Worm (Caenorhabditis elegans) whole organism, L1 larva: ENCODE data around the gene crn-6.

ENCODE experiments used
- C16A3.4 ChIP-seq: fragments of 150-350 bp; optimal IDR thresholded peaks from 2 replicates; lab custom pipeline; 2014; ENCODE audit warnings: missing biosample characterization, missing genetic modification characterization
- aha-1 ChIP-seq: fragments of 150-350 bp; optimal IDR thresholded peaks from 2 replicates; lab custom pipeline; 2014; ENCODE audit warnings: missing biosample characterization, missing genetic modification characterization
- alr-1 ChIP-seq: fragments of 200-800 bp; sonication (Bioruptor generic); optimal IDR thresholded peaks from 2 replicates; lab custom pipeline; 2018; ENCODE audit warnings: borderline replicate concordance, mild to moderate bottlenecking, missing genetic modification characterization, missing compliant biosample characterization
- ceh-63 ChIP-seq: fragments of 200-800 bp; sonication (Bioruptor generic); optimal IDR thresholded peaks from 2 replicates; lab custom pipeline; 2018; ENCODE audit warnings: mild to moderate bottlenecking, missing genetic modification characterization, missing compliant biosample characterization
- ceh-82 ChIP-seq, 3 experiments: fragments of 150-350 bp in 1 of 3; sonication (generic microtip) in 2 of 3; optimal IDR thresholded peaks; 2 replicates each; lab custom pipeline; 2014 to 2017; ENCODE audit warnings: missing biosample characterization in 3 of 3, missing genetic modification characterization in 3 of 3
- ces-1 ChIP-seq: fragments of 150-350 bp; optimal IDR thresholded peaks from 2 replicates; lab custom pipeline; 2014; ENCODE audit warnings: missing biosample characterization, missing genetic modification reagents, missing genetic modification characterization
- dpl-1 ChIP-seq, 3 experiments: fragments of 150-350 bp in 2 of 3; sonication (generic microtip) in 1 of 3; optimal IDR thresholded peaks; 2 replicates each; lab custom pipeline; 2014 to 2017; ENCODE audit warnings: missing biosample characterization in 3 of 3, missing genetic modification characterization in 3 of 3, missing genetic modification reagents in 3 of 3
- dsc-1 ChIP-seq: sonication (generic microtip); optimal IDR thresholded peaks from 2 replicates; lab custom pipeline; 2016; ENCODE audit warnings: mild to moderate bottlenecking, missing genetic modification characterization, missing compliant biosample characterization
- efl-1 ChIP-seq, 4 experiments: fragments of 150-350 bp; optimal IDR thresholded peaks in 3 of 4; peaks in 1 of 4; 1 replicate in 1 of 4; 2 replicates in 3 of 4; lab custom pipeline; 2014; ENCODE audit warnings: missing biosample characterization in 2 of 4, missing genetic modification characterization in 2 of 4, missing genetic modification reagents in 2 of 4
- efl-3 ChIP-seq: fragments of 200-800 bp; sonication (Bioruptor generic); optimal IDR thresholded peaks from 2 replicates; lab custom pipeline; 2018; ENCODE audit warnings: mild to moderate bottlenecking, missing genetic modification characterization, missing compliant biosample characterization
- egl-27 ChIP-seq, 2 experiments: fragments of 150-350 bp in 1 of 2; sonication (generic microtip); optimal IDR thresholded peaks; 3 replicates each; lab custom pipeline; 2017 to 2018; ENCODE audit warnings: missing biosample characterization in 2 of 2, missing genetic modification characterization in 2 of 2, missing genetic modification reagents in 2 of 2
- elt-2 ChIP-seq: sonication (generic microtip); optimal IDR thresholded peaks from 2 replicates; lab custom pipeline; 2016; ENCODE audit warnings: missing genetic modification characterization, mild to moderate bottlenecking, inconsistent platforms, missing compliant biosample characterization, missing genetic modification reagents
- fkh-8 ChIP-seq: sonication (generic microtip); optimal IDR thresholded peaks from 2 replicates; lab custom pipeline; 2016; ENCODE audit warnings: mild to moderate bottlenecking, missing genetic modification characterization, missing compliant biosample characterization
- fos-1 ChIP-seq: fragments of 150-350 bp; optimal IDR thresholded peaks from 2 replicates; lab custom pipeline; 2014; ENCODE audit warnings: missing biosample characterization, missing genetic modification characterization
- hlh-17 ChIP-seq: fragments of 200-800 bp; sonication (Bioruptor generic); optimal IDR thresholded peaks from 2 replicates; lab custom pipeline; 2018; ENCODE audit warnings: missing genetic modification characterization, mild to moderate bottlenecking, missing compliant biosample characterization, moderate library complexity, borderline replicate concordance
- irx-1 ChIP-seq: sonication (generic microtip); optimal IDR thresholded peaks from 2 replicates; lab custom pipeline; 2016; ENCODE audit warnings: missing genetic modification characterization, missing compliant biosample characterization
- lin-13 ChIP-seq: fragments of 150-350 bp; optimal IDR thresholded peaks from 2 replicates; lab custom pipeline; 2014; ENCODE audit warnings: missing biosample characterization, missing genetic modification reagents, missing genetic modification characterization
- lin-14 ChIP-seq: fragments of 200-800 bp; sonication (Bioruptor generic); optimal IDR thresholded peaks from 2 replicates; lab custom pipeline; 2018; ENCODE audit warnings: mild to moderate bottlenecking, missing genetic modification characterization, moderate library complexity, missing compliant biosample characterization
- lin-15B ChIP-seq: fragments of 150-350 bp; sonication (generic microtip); optimal IDR thresholded peaks from 3 replicates; lab custom pipeline; 2014; ENCODE audit warnings: missing biosample characterization, missing genetic modification characterization
- lin-35 ChIP-seq, 2 experiments: fragments of 150-350 bp; optimal IDR thresholded peaks; 2 replicates each; lab custom pipeline; 2014; ENCODE audit warnings: missing biosample characterization in 2 of 2, missing genetic modification characterization in 2 of 2, missing genetic modification reagents in 2 of 2
- lir-3 ChIP-seq: sonication (generic microtip); optimal IDR thresholded peaks from 2 replicates; lab custom pipeline; 2016; ENCODE audit warnings: mild to moderate bottlenecking, missing genetic modification characterization, moderate library complexity, missing compliant biosample characterization; ENCODE audit not compliant: poor library complexity
- mdl-1 ChIP-seq, 2 experiments: fragments of 150-350 bp; optimal IDR thresholded peaks; 2 replicates each; lab custom pipeline; 2014 to 2017; ENCODE audit warnings: missing biosample characterization in 2 of 2, missing genetic modification characterization in 2 of 2, inconsistent platforms in 1 of 2
- nhr-20 ChIP-seq: sonication (generic microtip); optimal IDR thresholded peaks from 2 replicates; lab custom pipeline; 2016; ENCODE audit warnings: mild to moderate bottlenecking, missing genetic modification characterization, missing compliant biosample characterization
- nhr-71 ChIP-seq: sonication (generic microtip); optimal IDR thresholded peaks from 2 replicates; lab custom pipeline; 2016; ENCODE audit warnings: mild to moderate bottlenecking, missing genetic modification characterization, moderate library complexity, missing compliant biosample characterization
- nhr-84 ChIP-seq: sonication (generic microtip); optimal IDR thresholded peaks from 2 replicates; lab custom pipeline; 2017; ENCODE audit warnings: missing biosample characterization, missing genetic modification characterization
- nhr-85 ChIP-seq: sonication (generic microtip); peaks from one replicate; lab custom pipeline; 2016; ENCODE audit warnings: missing genetic modification characterization, inconsistent platforms, missing compliant biosample characterization
- skn-1 ChIP-seq: fragments of 150-350 bp; optimal IDR thresholded peaks from 2 replicates; lab custom pipeline; 2014; ENCODE audit warnings: missing biosample characterization, missing genetic modification characterization
- snu-23 ChIP-seq: sonication (generic microtip); optimal IDR thresholded peaks from 2 replicates; lab custom pipeline; 2016; ENCODE audit warnings: missing genetic modification characterization, missing compliant biosample characterization
- sup-37 ChIP-seq: fragments of 200-800 bp; sonication (Bioruptor generic); optimal IDR thresholded peaks from 2 replicates; lab custom pipeline; 2018; ENCODE audit warnings: mild to moderate bottlenecking, missing genetic modification characterization, missing compliant biosample characterization
- swsn-7 ChIP-seq: sonication (generic microtip); optimal IDR thresholded peaks from 2 replicates; lab custom pipeline; 2016; ENCODE audit warnings: missing genetic modification characterization, missing compliant biosample characterization
- tlp-1 ChIP-seq: fragments of 150-350 bp; optimal IDR thresholded peaks from 2 replicates; lab custom pipeline; 2014; ENCODE audit warnings: missing biosample characterization, missing genetic modification characterization
- unc-62 ChIP-seq: fragments of 150-350 bp; optimal IDR thresholded peaks from 2 replicates; lab custom pipeline; 2014; ENCODE audit warnings: missing biosample characterization, missing genetic modification reagents, missing genetic modification characterization
- xbp-1 ChIP-seq: sonication (generic microtip); optimal IDR thresholded peaks from 2 replicates; lab custom pipeline; 2016; ENCODE audit warnings: missing genetic modification characterization, missing compliant biosample characterization
- zag-1 ChIP-seq: fragments of 150-350 bp; optimal IDR thresholded peaks from 2 replicates; lab custom pipeline; 2014; ENCODE audit warnings: missing biosample characterization, missing genetic modification characterization
- ztf-11 ChIP-seq, 2 experiments: sonication (generic microtip); optimal IDR thresholded peaks; 2 replicates each; lab custom pipeline; 2016 to 2017; ENCODE audit warnings: missing genetic modification characterization in 2 of 2, missing biosample characterization in 1 of 2, missing compliant biosample characterization in 1 of 2

The crn-6 gene

DNA sequence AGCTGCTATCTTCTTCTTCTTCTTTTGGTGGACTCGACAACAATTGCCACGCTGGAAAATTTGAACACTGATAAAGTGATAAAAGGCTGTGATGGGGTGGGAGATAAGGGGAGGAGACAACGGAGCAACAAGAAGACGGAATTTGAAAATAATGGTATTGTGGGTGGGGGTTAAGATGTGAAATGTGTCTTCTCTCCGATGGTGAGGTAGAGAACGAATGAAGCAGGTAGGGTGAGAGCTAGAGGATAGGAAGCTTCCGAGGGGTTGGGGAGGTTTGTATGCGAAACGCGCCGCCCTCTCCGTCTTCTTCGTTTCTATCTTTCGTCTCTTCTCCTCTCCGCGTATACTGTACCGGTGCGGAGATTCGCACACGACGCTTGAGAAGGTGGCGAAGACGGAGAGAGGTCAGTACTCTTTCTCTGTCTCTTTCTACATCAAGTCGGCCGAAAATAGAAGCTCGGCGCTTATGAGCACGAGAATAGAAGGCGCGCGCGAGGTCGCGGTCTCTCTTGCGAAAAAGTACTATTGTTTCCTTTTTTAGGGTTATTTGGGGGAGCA is 11.6 kb upstream of the crn-6 start, which contains the start of gene chtb-1:
Gene chtb-1 (minus strand): TSS at position 51 of the 558 bp plus-strand sequence.
- TF ChIP-seq nhr-85 (tag; lab: Kevin White, UChicago) (no peak), fkh-8 (tag; lab: Kevin White, UChicago) (no peak), ces-1 (GFP tag; lab: Kevin White, UChicago) (no peak), nhr-84 (no peak), dpl-1 (GFP tag; optimal IDR thresholded peaks at IDR 0.05; lab: Kevin White, UChicago) (no peak), lin-13 (no peak), lin-15B (tag; lab: Kevin White, UChicago) (no peak), tlp-1 (tag; lab: Kevin White, UChicago) (no peak), dsc-1 (tag; lab: Kevin White, UChicago) (no peak), xbp-1 (no peak), alr-1 (tag; lab: Kevin White, UChicago) (no peak), unc-62 (GFP tag; lab: Kevin White, UChicago) (no peak), skn-1 (tag; lab: Kevin White, UChicago) (no peak), lin-14 (GFP tag; lab: Kevin White, UChicago) (no peak), zag-1 (tag; lab: Kevin White, UChicago) (no peak), swsn-7 (tag; lab: Kevin White, UChicago) (no peak), lir-3 (tag; lab: Kevin White, UChicago) (no peak)

DNA sequence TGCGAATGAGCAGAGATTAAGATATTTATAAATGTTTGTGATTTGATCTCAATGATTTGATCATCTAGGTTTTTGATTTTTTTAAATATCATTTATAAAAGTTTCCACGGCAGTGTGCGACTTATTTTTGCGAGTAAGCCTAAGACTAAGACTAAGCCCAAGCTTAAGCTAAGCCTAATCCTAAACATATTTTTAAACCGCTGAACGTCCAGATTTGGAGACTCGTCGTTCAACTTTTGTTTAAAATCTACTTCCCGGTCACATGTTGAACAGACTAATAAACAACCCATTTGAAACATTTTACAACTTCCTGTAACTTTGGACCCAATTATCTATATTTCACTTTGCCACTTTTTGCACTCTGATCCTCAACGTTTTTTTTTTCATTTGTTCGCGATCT is 8.0 kb upstream of the crn-6 start, which contains the start of gene K04H4.5:
Gene K04H4.5 (plus strand): TSS at position 301 of the 400 bp plus-strand sequence.
- TF ChIP-seq nhr-71 (tag; lab: Kevin White, UChicago) (no peak), elt-2 (tag; lab: Kevin White, UChicago) (no peak), aha-1 (no peak), ceh-63 (GFP tag; lab: Kevin White, UChicago) (no peak), ceh-82 (tag; optimal IDR thresholded peaks at IDR 0.05; lab: Kevin White, UChicago) (no peak), snu-23 (GFP tag; lab: Kevin White, UChicago) (no peak), skn-1 (tag; lab: Kevin White, UChicago) (no peak), nhr-85 (tag; lab: Kevin White, UChicago) (no peak), nhr-20 (tag; lab: Kevin White, UChicago) (no peak), dpl-1 (GFP tag; optimal IDR thresholded peaks at IDR 0.05; lab: Kevin White, UChicago) (no peak), egl-27 (tag; optimal IDR thresholded peaks at IDR 0.05; lab: Kevin White, UChicago) (no peak), ztf-11 (tag; optimal IDR thresholded peaks at IDR 0.05; lab: Kevin White, UChicago) (no peak), xbp-1 (no peak)

DNA sequence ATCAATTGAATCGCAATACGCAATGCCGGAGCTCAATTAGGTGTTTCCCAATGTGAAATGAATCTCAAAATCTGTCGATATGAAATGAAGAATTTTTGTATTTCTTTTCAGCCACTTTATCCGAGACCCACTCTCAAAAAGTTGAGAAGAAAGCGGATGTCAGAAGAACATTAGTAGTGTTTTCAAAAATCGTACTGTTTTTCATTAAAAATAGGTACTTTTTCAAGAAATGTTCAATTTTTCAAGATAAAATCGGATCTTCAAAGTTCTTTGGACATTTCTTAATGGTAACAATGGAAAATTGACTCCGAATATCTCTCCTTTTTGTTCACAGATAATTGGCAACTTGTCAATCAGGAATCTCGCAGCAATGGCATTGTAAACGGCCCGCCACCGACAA is 5.8 kb upstream of the crn-6 start, which contains the start of gene flp-25:
Gene flp-25 (plus strand): TSS at position 301 of the 400 bp plus-strand sequence.
- TF ChIP-seq fos-1 (tag; lab: Kevin White, UChicago) (no peak), egl-27 (tag; optimal IDR thresholded peaks at IDR 0.05; lab: Kevin White, UChicago) (no peak), sup-37 (GFP tag; lab: Kevin White, UChicago) (no peak), mdl-1 (tag; optimal IDR thresholded peaks at IDR 0.05; lab: Kevin White, UChicago) (no peak)

DNA sequence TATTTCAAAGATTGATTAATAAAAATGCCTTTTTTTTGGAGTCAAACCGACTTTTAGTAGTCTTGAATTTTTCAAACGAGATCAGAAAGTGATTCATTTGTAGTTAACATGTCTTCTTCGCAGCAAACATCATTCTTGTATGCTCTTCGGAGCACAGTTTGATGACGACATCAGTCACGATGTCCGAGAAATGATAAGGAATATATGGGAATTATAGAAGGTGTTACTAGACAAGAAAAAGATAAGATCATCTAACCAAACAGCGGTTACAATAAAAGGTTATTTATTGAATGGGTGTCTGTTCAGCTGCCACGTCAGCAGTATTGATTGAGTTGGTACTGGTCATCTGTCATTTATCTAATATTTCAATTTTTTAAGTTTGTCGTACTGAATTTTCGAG is 695 bp upstream of the crn-6 start:
- TF ChIP-seq hlh-17 (GFP tag; lab: Kevin White, UChicago), result no peak
- no peak for TF ChIP-seq irx-1 (tag; lab: Kevin White, UChicago)
- no peak for TF ChIP-seq tlp-1 (tag; lab: Kevin White, UChicago)
- TF ChIP-seq C16A3.4 (tag; lab: Kevin White, UChicago), result no peak
- no peak for TF ChIP-seq efl-1 (optimal IDR thresholded peaks at IDR 0.05; lab: Kevin White, UChicago)
- TF ChIP-seq efl-1 (GFP tag; optimal IDR thresholded peaks at IDR 0.05 in 1 of 2; lab: Kevin White, UChicago), result peak in 1 of 2 experiments; percentile 28
- no peak for TF ChIP-seq lin-35 (GFP tag; optimal IDR thresholded peaks at IDR 0.05; lab: Kevin White, UChicago)
- no peak for TF ChIP-seq efl-3
- TF ChIP-seq elt-2 (tag; lab: Kevin White, UChicago), result peak; percentile 27
- TF ChIP-seq, all 84 proteins: peak for 2
